Fruit fly (Drosophila melanogaster) whole organism, wandering third instar larva: ENCODE measurements around the gene CG11723.
A peak's percentile ranks its signal among the peaks of the same experiment; 100 is the strongest.

Experiments
- Abd-B ChIP-seq: fragments of >200 bp; optimal IDR thresholded peaks from 2 replicates; lab custom pipeline; 2017; ENCODE audit warnings: missing biosample characterization, missing genetic modification characterization
- CG32264 ChIP-seq: fragments of 200-800 bp; sonication (Bioruptor generic); optimal IDR thresholded peaks from 2 replicates; lab custom pipeline; 2016; ENCODE audit warnings: missing biosample characterization, missing genetic modification characterization
- CG9705 ChIP-seq: fragments of 200-800 bp; sonication (Bioruptor generic); optimal IDR thresholded peaks from 2 replicates; lab custom pipeline; 2018; ENCODE audit warnings: missing biosample characterization, mild to moderate bottlenecking, missing genetic modification characterization
- CrebA ChIP-seq: fragments of 200-800 bp; sonication (Bioruptor generic); optimal IDR thresholded peaks from 2 replicates; lab custom pipeline; 2016; ENCODE audit warnings: missing biosample characterization, mild to moderate bottlenecking, missing genetic modification characterization, borderline replicate concordance
- Dfd ChIP-seq: fragments of >200 bp; optimal IDR thresholded peaks from 2 replicates; lab custom pipeline; 2017; ENCODE audit warnings: missing biosample characterization, missing genetic modification characterization
- Dif ChIP-seq: fragments of 200-275, 200-300 bp; sonication (Bioruptor generic); optimal IDR thresholded peaks from 2 replicates; lab custom pipeline; 2018; ENCODE audit warnings: missing biosample characterization, missing genetic modification characterization; ENCODE audit not compliant: partially characterized antibody
- GATAd ChIP-seq: sonication (Bioruptor generic); optimal IDR thresholded peaks from 2 replicates; lab custom pipeline; 2016; ENCODE audit warnings: missing biosample characterization, missing genetic modification characterization
- HLH106 ChIP-seq: fragments of 200-800 bp; optimal IDR thresholded peaks from 3 replicates; lab custom pipeline; 2019; ENCODE audit warnings: missing biosample characterization, mild to moderate bottlenecking, missing genetic modification characterization, moderate library complexity
- Hnf4 ChIP-seq: fragments of 200-800 bp; sonication (Bioruptor generic); optimal IDR thresholded peaks from 2 replicates; lab custom pipeline; 2016; ENCODE audit warnings: missing biosample characterization, mild to moderate bottlenecking, missing genetic modification characterization
- Hr78 ChIP-seq: fragments of >200 bp; optimal IDR thresholded peaks from 2 replicates; lab custom pipeline; 2017; ENCODE audit warnings: missing biosample characterization, missing genetic modification characterization
- Hr83 ChIP-seq: fragments of 200-300 bp; sonication (Bioruptor generic); optimal IDR thresholded peaks from 2 replicates; lab custom pipeline; 2016; ENCODE audit warnings: missing biosample characterization, mild to moderate bottlenecking, missing genetic modification characterization, moderate library complexity; ENCODE audit not compliant: poor library complexity, severe bottlenecking
- Jra ChIP-seq: sonication (Bioruptor generic); optimal IDR thresholded peaks from 2 replicates; lab custom pipeline; 2016; ENCODE audit warnings: missing biosample characterization, missing genetic modification characterization
- Mio ChIP-seq: sonication (Bioruptor generic); optimal IDR thresholded peaks from 2 replicates; lab custom pipeline; 2016; ENCODE audit warnings: missing biosample characterization, missing genetic modification characterization
- Myc ChIP-seq: fragments of >200 bp; optimal IDR thresholded peaks from 2 replicates; lab custom pipeline; 2017
- N ChIP-seq: fragments of >200 bp; optimal IDR thresholded peaks from 2 replicates; lab custom pipeline; 2018; ENCODE audit warnings: missing biosample characterization, missing external identifiers, missing genetic modification characterization
- OdsH ChIP-seq: fragments of 200-800 bp; sonication (Bioruptor generic); optimal IDR thresholded peaks from 2 replicates; lab custom pipeline; 2016; ENCODE audit warnings: missing biosample characterization, mild to moderate bottlenecking, missing genetic modification characterization
- Rel ChIP-seq, 2 experiments: fragments of 200-800 bp; sonication (Bioruptor generic) in 1 of 2; optimal IDR thresholded peaks; 2 replicates in 1 of 2; 3 replicates in 1 of 2; lab custom pipeline; 2016 to 2019; ENCODE audit warnings: mild to moderate bottlenecking in 2 of 2, missing biosample characterization in 2 of 2, missing genetic modification characterization in 2 of 2, moderate library complexity in 1 of 2
- Sp1 ChIP-seq: fragments of 200-800 bp; sonication (Bioruptor generic); optimal IDR thresholded peaks from 3 replicates; lab custom pipeline; 2019; ENCODE audit warnings: missing biosample characterization, mild to moderate bottlenecking, missing genetic modification characterization, moderate library complexity
- Vsx2 ChIP-seq: fragments of 200-300, 225-300 bp; sonication (Bioruptor generic); optimal IDR thresholded peaks from 2 replicates; lab custom pipeline; 2018; ENCODE audit warnings: missing biosample characterization, missing genetic modification characterization; ENCODE audit not compliant: partially characterized antibody
- br ChIP-seq: fragments of 200-800 bp; sonication (Bioruptor generic); optimal IDR thresholded peaks from 2 replicates; lab custom pipeline; 2016; ENCODE audit warnings: missing biosample characterization, missing genetic modification characterization
- brk ChIP-seq: fragments of 200-800 bp; sonication (Bioruptor generic); optimal IDR thresholded peaks from 2 replicates; lab custom pipeline; 2016; ENCODE audit warnings: missing biosample characterization, mild to moderate bottlenecking, missing genetic modification characterization
- dl ChIP-seq, 2 experiments: fragments of 175-275, 200-275 bp in 1 of 2; fragments of 200-275 bp in 1 of 2; sonication (Bioruptor generic); optimal IDR thresholded peaks; lab custom pipeline; 2018; ENCODE audit warnings: mild to moderate bottlenecking in 2 of 2, missing biosample characterization in 2 of 2, missing genetic modification characterization in 2 of 2, moderate library complexity in 2 of 2; ENCODE audit not compliant: partially characterized antibody in 2 of 2, insufficient read depth in 1 of 2
- dmrt93B ChIP-seq: fragments of 200-800 bp; sonication (Bioruptor generic); optimal IDR thresholded peaks from 2 replicates; lab custom pipeline; 2018; ENCODE audit warnings: missing biosample characterization, mild to moderate bottlenecking, missing genetic modification characterization
- dsf ChIP-seq: sonication (Bioruptor generic); optimal IDR thresholded peaks from 2 replicates; lab custom pipeline; 2016; ENCODE audit warnings: missing biosample characterization, missing genetic modification characterization, borderline replicate concordance
- ey ChIP-seq: fragments of 200-800 bp; sonication (Bioruptor generic); optimal IDR thresholded peaks from 2 replicates; lab custom pipeline; 2016; ENCODE audit warnings: missing biosample characterization, missing genetic modification characterization
- foxo ChIP-seq, 2 experiments: fragments of 200-800 bp; sonication (Bioruptor generic); optimal IDR thresholded peaks; 2 replicates in 1 of 2; 3 replicates in 1 of 2; lab custom pipeline; 2016 to 2017; ENCODE audit warnings: missing biosample characterization in 2 of 2, missing genetic modification characterization in 2 of 2
- fru ChIP-seq: fragments of 200-800 bp; sonication (Bioruptor generic); optimal IDR thresholded peaks from 3 replicates; lab custom pipeline; 2016; ENCODE audit warnings: missing biosample characterization, mild to moderate bottlenecking, missing genetic modification characterization
- h ChIP-seq: fragments of 200-800 bp; sonication (Bioruptor generic); optimal IDR thresholded peaks from 3 replicates; lab custom pipeline; 2016; ENCODE audit warnings: missing biosample characterization, mild to moderate bottlenecking, missing genetic modification characterization
- jim ChIP-seq: fragments of 175-275, 200-325 bp; sonication (Bioruptor generic); optimal IDR thresholded peaks from 2 replicates; lab custom pipeline; 2016; ENCODE audit warnings: missing biosample characterization, mild to moderate bottlenecking, missing genetic modification characterization
- lola ChIP-seq: fragments of >200 bp; optimal IDR thresholded peaks from 2 replicates; lab custom pipeline; 2017; ENCODE audit warnings: missing biosample characterization, missing genetic modification characterization
- pan ChIP-seq: fragments of >200 bp; optimal IDR thresholded peaks from 2 replicates; lab custom pipeline; 2017
- psq ChIP-seq: fragments of 200-800 bp; sonication (Bioruptor generic); optimal IDR thresholded peaks from 3 replicates; lab custom pipeline; 2017; ENCODE audit warnings: missing biosample characterization, mild to moderate bottlenecking, missing genetic modification characterization, moderate library complexity
- rgr ChIP-seq: fragments of 200-800 bp; sonication (Bioruptor generic); optimal IDR thresholded peaks from 3 replicates; lab custom pipeline; 2016; ENCODE audit warnings: missing biosample characterization, mild to moderate bottlenecking, missing genetic modification characterization
- sage ChIP-seq: fragments of 200-800 bp; sonication (Bioruptor generic); optimal IDR thresholded peaks from 2 replicates; lab custom pipeline; 2016; ENCODE audit warnings: missing biosample characterization, mild to moderate bottlenecking, missing genetic modification characterization
- sv ChIP-seq: fragments of 200-800 bp; sonication (Bioruptor generic); optimal IDR thresholded peaks from 3 replicates; lab custom pipeline; 2016; ENCODE audit warnings: missing biosample characterization, missing genetic modification characterization
- tai ChIP-seq: sonication (Bioruptor generic); optimal IDR thresholded peaks from 2 replicates; lab custom pipeline; 2016; ENCODE audit warnings: missing biosample characterization, missing genetic modification characterization
- usp ChIP-seq: fragments of >200 bp; optimal IDR thresholded peaks from 2 replicates; lab custom pipeline; 2017; ENCODE audit warnings: missing biosample characterization, missing genetic modification characterization
- woc ChIP-seq: sonication (Bioruptor generic); optimal IDR thresholded peaks from 2 replicates; lab custom pipeline; 2016; ENCODE audit warnings: missing biosample characterization, mild to moderate bottlenecking, missing genetic modification characterization

Gene CG11723

dm6 chr2L:2131449-2132109, 15.5 kb downstream of the CG11723 start:
- TF ChIP-seq brk (GFP tag; lab: Kevin White, UChicago) (no peak), jim (GFP tag; lab: Kevin White, UChicago) (no peak), dsf (GFP tag; lab: Kevin White, UChicago) (no peak), CG32264 (GFP tag; lab: Kevin White, UChicago) (no peak), usp (GFP tag; lab: Kevin White, UChicago) (no peak), N (no peak), Dif (no peak), dmrt93B (GFP tag; lab: Kevin White, UChicago) (no peak), OdsH (GFP tag; lab: Kevin White, UChicago) (no peak), tai (GFP tag; lab: Kevin White, UChicago) (no peak), foxo (GFP tag; optimal IDR thresholded peaks at IDR 0.05; lab: Kevin White, UChicago) (peak in 1 of 2 experiments; percentile 35), pan (lab: Kevin White, UChicago) (no peak), dl (GFP tag; optimal IDR thresholded peaks at IDR 0.05; lab: Kevin White, UChicago; ENCODE audit: insufficient read depth in 1 of 2, partially characterized antibody in 2 of 2) (no peak), Hnf4 (GFP tag; lab: Kevin White, UChicago) (peak; percentile 19), br (GFP tag; lab: Kevin White, UChicago) (no peak), fru (GFP tag; lab: Kevin White, UChicago) (peak; percentile 3), h (GFP tag; lab: Kevin White, UChicago) (peak; percentile 19), rgr (peak; percentile 4), lola (GFP tag; lab: Kevin White, UChicago) (no peak), Mio (GFP tag; lab: Kevin White, UChicago) (no peak)

DNA sequence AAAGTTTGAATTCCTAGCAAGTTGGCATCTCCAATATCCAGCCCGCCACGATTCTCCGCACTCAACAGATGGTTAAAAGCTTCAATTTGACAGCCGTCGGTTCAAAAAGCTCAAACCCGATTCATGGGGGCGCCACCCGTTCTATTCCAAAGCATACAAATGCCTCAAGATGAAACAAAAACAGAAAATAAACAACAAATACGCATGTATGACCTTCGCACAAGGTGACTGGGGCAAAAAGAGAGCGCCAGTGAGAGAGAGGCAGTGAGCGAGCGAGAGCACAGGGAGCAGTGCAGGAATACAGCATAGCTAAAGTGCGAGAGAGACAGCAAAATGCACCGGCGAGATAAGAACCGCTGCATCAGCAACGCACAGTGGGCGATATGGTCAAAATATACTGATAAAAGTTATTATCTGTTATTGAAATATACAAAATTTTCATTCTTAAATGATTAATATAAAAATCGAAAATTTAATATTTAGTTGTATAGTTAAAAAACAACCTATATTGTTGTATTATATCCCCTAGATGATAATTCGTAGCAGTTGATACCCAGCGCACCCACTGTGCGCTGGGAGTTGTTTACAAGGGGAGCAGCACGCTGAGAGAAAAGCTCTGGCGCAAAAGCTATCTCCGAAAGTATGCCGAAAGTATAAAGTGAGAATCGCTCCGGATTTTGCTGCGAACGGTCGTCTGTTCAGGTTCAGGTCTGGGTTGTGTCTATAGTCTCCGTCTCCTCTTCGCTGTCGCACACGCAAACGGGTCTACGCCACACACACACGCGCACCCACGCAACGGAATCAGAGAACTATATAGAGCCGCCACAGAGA, 16.7 kb downstream of the CG11723 start, which contains the start of gene Glyp:
TSS of gene Glyp (plus strand) at position 657 of the 831 bp plus-strand sequence.
- TF ChIP-seq usp (GFP tag; lab: Kevin White, UChicago) (no peak), Mio (GFP tag; lab: Kevin White, UChicago) (peak; percentile 38), OdsH (GFP tag; lab: Kevin White, UChicago) (peak; percentile 98), br (GFP tag; lab: Kevin White, UChicago) (peak; percentile 94), Jra (GFP tag; lab: Kevin White, UChicago) (peak; percentile 75), sv (peak; percentile 95), HLH106 (tag; lab: Kevin White, UChicago) (peak; percentile 98), GATAd (GFP tag; lab: Kevin White, UChicago) (peak; percentile 62), CrebA (GFP tag; lab: Kevin White, UChicago) (no peak), pan (lab: Kevin White, UChicago) (no peak), dsf (GFP tag; lab: Kevin White, UChicago) (peak; percentile 81), Dif (peak; percentile 99), ey (peak; percentile 91), h (GFP tag; lab: Kevin White, UChicago) (peak; percentile 97), dmrt93B (GFP tag; lab: Kevin White, UChicago) (peak; percentile 94), jim (GFP tag; lab: Kevin White, UChicago) (peak; percentile 62), brk (GFP tag; lab: Kevin White, UChicago) (peak; percentile 96), tai (GFP tag; lab: Kevin White, UChicago) (no peak), CG9705 (GFP tag; lab: Kevin White, UChicago) (peak; percentile 97), Sp1 (GFP tag; lab: Kevin White, UChicago) (peak; percentile 99), Vsx2 (peak; percentile 96), fru (GFP tag; lab: Kevin White, UChicago) (peak; percentile 97), psq (GFP tag; lab: Kevin White, UChicago) (peak; percentile 96), CG32264 (GFP tag; lab: Kevin White, UChicago) (peak; percentile 77), dl (GFP tag; optimal IDR thresholded peaks at IDR 0.05; lab: Kevin White, UChicago; ENCODE audit: insufficient read depth in 1 of 2, partially characterized antibody in 2 of 2) (peak; percentile 95 to 97), sage (peak; percentile 88), Myc (lab: Kevin White, UChicago) (no peak), Hnf4 (GFP tag; lab: Kevin White, UChicago) (peak; percentile 86), foxo (GFP tag; optimal IDR thresholded peaks at IDR 0.05; lab: Kevin White, UChicago) (peak; percentile 79 to 99), Rel (GFP tag; optimal IDR thresholded peaks at IDR 0.05; lab: Kevin White, UChicago) (peak; percentile 98), Rel (tag; optimal IDR thresholded peaks at IDR 0.05; lab: Kevin White, UChicago) (peak; percentile 89), Hr78 (GFP tag; lab: Kevin White, UChicago) (no peak), lola (GFP tag; lab: Kevin White, UChicago) (no peak), N (no peak), Dfd (GFP tag; lab: Kevin White, UChicago) (no peak), woc (GFP tag; lab: Kevin White, UChicago) (peak; percentile 94), Hr83 (peak; percentile 73), Abd-B (no peak), rgr (peak; percentile 98)
